Fruit fly (Drosophila melanogaster) whole organism, embryonic: ENCODE data around the gene Lst8.
A peak's percentile ranks its signal among the peaks of the same experiment; 100 is the strongest.

ENCODE experiments used
- Antp ChIP-seq: fragments of 200-800 bp; sonication (Bioruptor generic); optimal IDR thresholded peaks from 3 replicates; lab custom pipeline; 2016; ENCODE audit warnings: missing biosample characterization, missing genetic modification characterization
- Awh ChIP-seq: fragments of 200-800 bp; sonication (Bioruptor generic); IDR thresholded peaks from 2 replicates; pipeline ENCODE4, ENCODE4 v1.3.6; 2022; ENCODE audit warnings: missing biosample characterization, missing genetic modification characterization
- B-H1 ChIP-seq: fragments of 200-800 bp; sonication (Bioruptor generic); IDR thresholded peaks from 3 replicates; pipeline ENCODE4 v1.3.6; 2022; ENCODE audit warnings: missing biosample characterization, missing genetic modification characterization
- CG12155 ChIP-seq: fragments of 200-800 bp; sonication (Bioruptor generic); optimal IDR thresholded peaks from 3 replicates; lab custom pipeline; 2016; ENCODE audit warnings: missing biosample characterization, missing genetic modification characterization
- CG12219 ChIP-seq: fragments of 200-800 bp; sonication (Bioruptor generic); optimal IDR thresholded peaks from 3 replicates; lab custom pipeline; 2018; ENCODE audit warnings: missing biosample characterization, mild to moderate bottlenecking, missing genetic modification characterization
- CG1233 ChIP-seq: fragments of 200-800 bp; sonication (Bioruptor generic); optimal IDR thresholded peaks from 4 replicates; lab custom pipeline; 2018; ENCODE audit warnings: missing biosample characterization, mild to moderate bottlenecking, missing genetic modification characterization
- CG13424 ChIP-seq: fragments of 200-800 bp; sonication (Bioruptor generic); optimal IDR thresholded peaks from 2 replicates; lab custom pipeline; 2019; ENCODE audit warnings: missing biosample characterization, mild to moderate bottlenecking, missing genetic modification characterization, moderate library complexity
- CG14441 ChIP-seq: fragments of 200-800 bp; sonication (Bioruptor generic); IDR thresholded peaks from 2 replicates; pipeline ENCODE4 v1.3.6; 2022; ENCODE audit warnings: missing biosample characterization, missing genetic modification characterization
- CG15073 ChIP-seq: fragments of 200-800 bp; sonication (Bioruptor generic); optimal IDR thresholded peaks from 2 replicates; lab custom pipeline; 2016; ENCODE audit warnings: missing biosample characterization, missing genetic modification characterization
- CG16779 ChIP-seq: fragments of 200-800 bp; sonication (Bioruptor generic); IDR thresholded peaks from 2 replicates; pipeline ENCODE4 v1.3.6; 2022; ENCODE audit warnings: missing biosample characterization, missing genetic modification characterization
- CG17361 ChIP-seq: fragments of 200-800 bp; sonication (Bioruptor generic); IDR thresholded peaks from 3 replicates; pipeline ENCODE4 v1.3.6; 2022; ENCODE audit warnings: missing biosample characterization, missing genetic modification characterization
- CG18011 ChIP-seq: fragments of 200-800 bp; sonication (Bioruptor generic); optimal IDR thresholded peaks from 2 replicates; lab custom pipeline; 2017; ENCODE audit warnings: missing biosample characterization, missing genetic modification characterization, mild to moderate bottlenecking, moderate library complexity, missing genotype
- CG2199 ChIP-seq: fragments of 200-800 bp; sonication (Bioruptor generic); IDR thresholded peaks from 3 replicates; pipeline ENCODE4 v1.3.6; 2022; ENCODE audit warnings: missing biosample characterization, missing genetic modification characterization
- CG3281 ChIP-seq: fragments of 200-800 bp; sonication (Bioruptor generic); optimal IDR thresholded peaks from 3 replicates; lab custom pipeline; 2017; ENCODE audit warnings: missing biosample characterization, mild to moderate bottlenecking, missing genetic modification characterization
- CG3726 ChIP-seq: fragments of 200-800 bp; sonication (Bioruptor generic); IDR thresholded peaks from 3 replicates; pipeline ENCODE4, ENCODE4 v1.3.6; 2022; ENCODE audit warnings: missing biosample characterization, missing genetic modification characterization
- CG42726 ChIP-seq: fragments of 200-800 bp; sonication (Bioruptor generic); IDR thresholded peaks from 2 replicates; pipeline ENCODE4 v1.3.6; 2022; ENCODE audit warnings: missing biosample characterization, missing genetic modification characterization; ENCODE audit not compliant: partially characterized antibody
- CG4617 ChIP-seq: fragments of 200-800 bp; sonication (Bioruptor generic); optimal IDR thresholded peaks from 3 replicates; lab custom pipeline; 2016; ENCODE audit warnings: missing biosample characterization, missing genetic modification characterization, borderline replicate concordance
- CG6272 ChIP-seq: fragments of 200-800 bp; sonication (Bioruptor generic); IDR thresholded peaks from 2 replicates; pipeline ENCODE4 v1.3.6; 2022; ENCODE audit warnings: missing biosample characterization, missing genetic modification characterization
- CG7372 ChIP-seq: fragments of 200-800 bp; sonication (Bioruptor generic); IDR thresholded peaks from 2 replicates; pipeline ENCODE4 v1.3.6; 2022; ENCODE audit warnings: missing biosample characterization, missing genetic modification characterization
- CG7745 ChIP-seq: fragments of 200-800 bp; sonication (Bioruptor generic); optimal IDR thresholded peaks from 2 replicates; lab custom pipeline; 2018; ENCODE audit warnings: missing biosample characterization, mild to moderate bottlenecking, missing genetic modification characterization, moderate library complexity
- CG8388 ChIP-seq: fragments of 200-800 bp; sonication (Bioruptor generic); optimal IDR thresholded peaks from 2 replicates; lab custom pipeline; 2019; ENCODE audit warnings: missing biosample characterization, mild to moderate bottlenecking, missing genetic modification characterization, moderate library complexity
- CG9932 ChIP-seq: fragments of 200-800 bp; sonication (Bioruptor generic); IDR thresholded peaks from 2 replicates; pipeline ENCODE4 v1.3.6; 2022; ENCODE audit warnings: missing biosample characterization, missing genetic modification characterization
- Dek ChIP-seq: fragments of 200-800 bp; sonication (Bioruptor generic); optimal IDR thresholded peaks from 3 replicates; lab custom pipeline; 2019; ENCODE audit warnings: missing biosample characterization, mild to moderate bottlenecking, missing genetic modification characterization, moderate library complexity
- Doc3 ChIP-seq: fragments of 200-800 bp; sonication (Bioruptor generic); IDR thresholded peaks from 3 replicates; pipeline ENCODE4 v1.3.6; 2022; ENCODE audit warnings: missing biosample characterization, missing genetic modification characterization; ENCODE audit not compliant: partially characterized antibody
- E2f2 ChIP-seq: fragments of 200-800 bp; sonication (Bioruptor generic); IDR thresholded peaks from 2 replicates; pipeline ENCODE4 v1.3.6; 2022; ENCODE audit warnings: missing biosample characterization, missing genetic modification characterization
- HmgD ChIP-seq: fragments of 200-800 bp; sonication (Bioruptor generic); optimal IDR thresholded peaks from 3 replicates; lab custom pipeline; 2016; ENCODE audit warnings: missing biosample characterization, missing genetic modification characterization
- HmgZ ChIP-seq: fragments of 200-800 bp; sonication (Bioruptor generic); optimal IDR thresholded peaks from 2 replicates; lab custom pipeline; 2018; ENCODE audit warnings: missing biosample characterization, mild to moderate bottlenecking, missing genetic modification characterization
- Hmx ChIP-seq: fragments of 200-800 bp; sonication (Bioruptor generic); optimal IDR thresholded peaks from 2 replicates; lab custom pipeline; 2016; ENCODE audit warnings: missing biosample characterization, missing genetic modification characterization
- MBD-R2 ChIP-seq: fragments of 200-800 bp; sonication (Bioruptor generic); IDR thresholded peaks from 2 replicates; pipeline ENCODE4 v1.3.6; 2022; ENCODE audit warnings: missing biosample characterization, missing genetic modification characterization
- NC2β ChIP-seq: fragments of 200-800 bp; sonication (Bioruptor generic); optimal IDR thresholded peaks from 2 replicates; lab custom pipeline; 2016; ENCODE audit warnings: missing biosample characterization, missing genetic modification characterization
- NFAT ChIP-seq: fragments of 200-800 bp; sonication (Bioruptor generic); IDR thresholded peaks from 2 replicates; pipeline ENCODE4 v1.3.6; 2022; ENCODE audit warnings: missing biosample characterization, missing genetic modification characterization
- NfI ChIP-seq: fragments of 200-800 bp; sonication (Bioruptor generic); optimal IDR thresholded peaks from 3 replicates; lab custom pipeline; 2018; ENCODE audit warnings: missing biosample characterization, mild to moderate bottlenecking, missing genetic modification characterization, moderate library complexity
- az2 ChIP-seq: fragments of 200-800 bp; sonication (Bioruptor generic); optimal IDR thresholded peaks from 3 replicates; lab custom pipeline; 2016; ENCODE audit warnings: missing biosample characterization, missing genetic modification characterization
- bigmax ChIP-seq: fragments of 200-800 bp; sonication (Bioruptor generic); optimal IDR thresholded peaks from 2 replicates; lab custom pipeline; 2018; ENCODE audit warnings: missing biosample characterization, mild to moderate bottlenecking, missing genetic modification characterization
- crc ChIP-seq: fragments of 200-800 bp; sonication (Bioruptor generic); optimal IDR thresholded peaks from 2 replicates; lab custom pipeline; 2016; ENCODE audit warnings: missing biosample characterization, missing genetic modification characterization
- da ChIP-seq: fragments of 200-800 bp; sonication (Bioruptor generic); optimal IDR thresholded peaks from 2 replicates; lab custom pipeline; 2016; ENCODE audit warnings: missing biosample characterization, missing genetic modification characterization
- gcm ChIP-seq: fragments of 200-800 bp; sonication (Bioruptor generic); optimal IDR thresholded peaks from 2 replicates; lab custom pipeline; 2019; ENCODE audit warnings: missing biosample characterization, mild to moderate bottlenecking, missing genetic modification characterization, moderate library complexity
- gfzf ChIP-seq: fragments of 200-800 bp; sonication (Bioruptor generic); optimal IDR thresholded peaks from 2 replicates; lab custom pipeline; 2016; ENCODE audit warnings: missing biosample characterization, mild to moderate bottlenecking, missing genetic modification characterization, moderate library complexity
- gro ChIP-seq: fragments of 200-800 bp; sonication (Bioruptor generic); optimal IDR thresholded peaks from 2 replicates; lab custom pipeline; 2016; ENCODE audit warnings: missing biosample characterization, missing genetic modification characterization
- jing ChIP-seq: fragments of 200-800 bp; sonication (Bioruptor generic); optimal IDR thresholded peaks from 2 replicates; lab custom pipeline; 2018; ENCODE audit warnings: missing biosample characterization, mild to moderate bottlenecking, missing genetic modification characterization
- lab ChIP-seq: fragments of 200-800 bp; sonication (Bioruptor generic); optimal IDR thresholded peaks from 3 replicates; lab custom pipeline; 2017; ENCODE audit warnings: missing biosample characterization, missing genetic modification characterization, mild to moderate bottlenecking, moderate library complexity, missing genetic modification reagents
- nau ChIP-seq: fragments of 200-800 bp; sonication (Bioruptor generic); optimal IDR thresholded peaks from 3 replicates; lab custom pipeline; 2017; ENCODE audit warnings: missing biosample characterization, mild to moderate bottlenecking, missing genetic modification characterization, missing genetic modification reagents
- nerfin-1 ChIP-seq: fragments of 200-800 bp; sonication (Bioruptor generic); optimal IDR thresholded peaks from 3 replicates; lab custom pipeline; 2019; ENCODE audit warnings: missing biosample characterization, mild to moderate bottlenecking, missing genetic modification characterization, moderate library complexity
- phol ChIP-seq: fragments of 200-800 bp; sonication (Bioruptor generic); optimal IDR thresholded peaks from 3 replicates; lab custom pipeline; 2018; ENCODE audit warnings: missing biosample characterization, mild to moderate bottlenecking, missing genetic modification characterization, moderate library complexity
- pros ChIP-seq: fragments of 200-800 bp; sonication (Bioruptor generic); optimal IDR thresholded peaks from 3 replicates; lab custom pipeline; 2019; ENCODE audit warnings: missing biosample characterization, mild to moderate bottlenecking, missing genetic modification characterization, moderate library complexity
- schlank ChIP-seq: fragments of 200-800 bp; sonication (Bioruptor generic); optimal IDR thresholded peaks from 2 replicates; lab custom pipeline; 2018; ENCODE audit warnings: missing biosample characterization, mild to moderate bottlenecking, missing genetic modification characterization
- usp ChIP-seq: fragments of >200 bp; optimal IDR thresholded peaks from 2 replicates; lab custom pipeline; 2017; ENCODE audit warnings: missing biosample characterization, missing genetic modification characterization
- vvl ChIP-seq: fragments of 200-800 bp; sonication (Bioruptor generic); IDR thresholded peaks from 2 replicates; pipeline ENCODE4 v1.3.6; 2022; ENCODE audit warnings: missing biosample characterization, missing genetic modification characterization
- wor ChIP-seq: fragments of 200-800 bp; sonication (Bioruptor generic); IDR thresholded peaks from 2 replicates; pipeline ENCODE4 v1.3.6; 2022; ENCODE audit warnings: missing biosample characterization, missing genetic modification characterization
- zf30C ChIP-seq: fragments of 200-800 bp; sonication (Bioruptor generic); optimal IDR thresholded peaks from 3 replicates; lab custom pipeline; 2018; ENCODE audit warnings: missing biosample characterization, mild to moderate bottlenecking, missing genetic modification characterization

The Lst8 gene

dm6 chrX:9641184-9641772 is 35.5 kb upstream of the Lst8 start (continued):
- TF ChIP-seq phol (tag; lab: Kevin White, UChicago) (peak; percentile 62), NFAT (GFP tag; lab: Robert Waterston, UW) (peak; percentile 53; the same call in 1 of the 2 replicates), az2 (GFP tag; lab: Kevin White, UChicago) (peak; percentile 38), CG15073 (GFP tag; lab: Kevin White, UChicago) (no peak), CG4617 (no peak), CG17361 (GFP tag; lab: Robert Waterston, UW) (peak; percentile 48; the same call in 1 of the 3 replicates), zf30C (no peak), schlank (tag; lab: Kevin White, UChicago) (peak; percentile 39), gcm (GFP tag; lab: Kevin White, UChicago) (peak; percentile 61), Awh (GFP tag; lab: Robert Waterston, UW) (peak; percentile 20; the same call in 1 of the 2 replicates), wor (GFP tag; lab: Robert Waterston, UW) (no peak), CG7745 (tag; lab: Kevin White, UChicago) (no peak), CG1233 (peak; percentile 51), gfzf (no peak), CG2199 (GFP tag; lab: Robert Waterston, UW) (no peak), CG3281 (GFP tag; lab: Kevin White, UChicago) (peak; percentile 85), E2f2 (GFP tag; lab: Robert Waterston, UW) (peak; percentile 51), Dek (tag; lab: Kevin White, UChicago) (peak; percentile 90), CG8388 (peak; percentile 46), MBD-R2 (GFP tag; lab: Robert Waterston, UW) (peak; percentile 36; the same call in 1 of the 2 replicates), Hmx (peak; percentile 36), nerfin-1 (tag; lab: Kevin White, UChicago) (peak; percentile 21), HmgZ (tag; lab: Kevin White, UChicago) (peak; percentile 70), CG3726 (no peak), CG6272 (GFP tag; lab: Robert Waterston, UW) (no peak), Doc3 (GFP tag; lab: Robert Waterston, UW) (no peak), gro (GFP tag; lab: Kevin White, UChicago) (peak; percentile 21), usp (GFP tag; lab: Kevin White, UChicago) (no peak), pros (GFP tag; lab: Kevin White, UChicago) (no peak), jing (GFP tag; lab: Kevin White, UChicago) (no peak), B-H1 (GFP tag; lab: Robert Waterston, UW) (peak; percentile 28; the same call in 2 of the 3 replicates), CG9932 (peak; percentile 75), HmgD (GFP tag; lab: Kevin White, UChicago) (no peak), CG12219 (GFP tag; lab: Kevin White, UChicago) (peak; percentile 54), CG18011 (peak; percentile 28), CG12155 (GFP tag; lab: Kevin White, UChicago) (peak; percentile 56), crc (GFP tag; lab: Kevin White, UChicago) (no peak), bigmax (GFP tag; lab: Kevin White, UChicago) (no peak), CG16779 (GFP tag; lab: Robert Waterston, UW) (no peak), Antp (GFP tag; lab: Kevin White, UChicago) (no peak), CG14441 (GFP tag; lab: Robert Waterston, UW) (peak; percentile 58), CG42726 (GFP tag; lab: Robert Waterston, UW) (no peak), NfI (GFP tag; lab: Kevin White, UChicago) (peak; percentile 73), vvl (GFP tag; lab: Robert Waterston, UW) (peak; percentile 76), NC2β (GFP tag; lab: Kevin White, UChicago) (no peak), CG13424 (tag; lab: Kevin White, UChicago) (peak; percentile 79), nau (GFP tag; lab: Kevin White, UChicago) (no peak), da (GFP tag; lab: Kevin White, UChicago) (no peak), CG7372 (GFP tag; lab: Robert Waterston, UW) (no peak), lab (peak; percentile 87)
